Worm (Caenorhabditis elegans) whole organism, mixed stage, embryonic: ENCODE data around the gene sqst-1.

ENCODE experiments used
- elt-3 ChIP-seq: fragments of 150-350 bp; optimal IDR thresholded peaks from 2 replicates; lab custom pipeline; 2014; ENCODE audit warnings: missing biosample characterization, missing genetic modification characterization
- ham-2 ChIP-seq: fragments of 200-800 bp; sonication (Bioruptor generic); optimal IDR thresholded peaks from 2 replicates; lab custom pipeline; 2018; ENCODE audit warnings: mild to moderate bottlenecking, missing genetic modification characterization, missing compliant biosample characterization
- nhr-12 ChIP-seq: fragments of 150-350 bp; optimal IDR thresholded peaks from 2 replicates; lab custom pipeline; 2014; ENCODE audit warnings: missing biosample characterization, missing genetic modification characterization
- nhr-28 ChIP-seq: fragments of 150-350 bp; optimal IDR thresholded peaks from 2 replicates; lab custom pipeline; 2014; ENCODE audit warnings: missing biosample characterization, missing genetic modification characterization
- nhr-76 ChIP-seq: sonication (generic microtip); optimal IDR thresholded peaks from 2 replicates; lab custom pipeline; 2017; ENCODE audit warnings: missing biosample characterization, missing genetic modification characterization
- snpc-4 ChIP-seq: fragments of 150-350 bp; optimal IDR thresholded peaks from 2 replicates; lab custom pipeline; 2014; ENCODE audit warnings: missing biosample characterization, missing genetic modification characterization
- sptf-1 ChIP-seq: sonication (generic microtip); optimal IDR thresholded peaks from 2 replicates; lab custom pipeline; 2017; ENCODE audit warnings: mild to moderate bottlenecking, missing genetic modification characterization, moderate library complexity, missing compliant biosample characterization
- unc-62 ChIP-seq: fragments of 150-350 bp; optimal IDR thresholded peaks from 2 replicates; lab custom pipeline; 2014; ENCODE audit warnings: missing biosample characterization, missing genetic modification reagents, missing genetic modification characterization
- ztf-11 ChIP-seq: fragments of 150-350 bp; optimal IDR thresholded peaks from 2 replicates; lab custom pipeline; 2014; ENCODE audit warnings: missing biosample characterization, missing genetic modification characterization

ce11 chrIV:12075497-12075896, 41.4 kb downstream of the sqst-1 start, which contains the start of gene K08E4.7:
- TF ChIP-seq ztf-11 (tag; lab: Kevin White, UChicago) (no peak), unc-62 (GFP tag; lab: Kevin White, UChicago) (no peak), nhr-28 (tag; lab: Kevin White, UChicago) (no peak), elt-3 (tag; lab: Kevin White, UChicago) (no peak), nhr-76 (tag; lab: Kevin White, UChicago) (no peak), sptf-1 (tag; lab: Kevin White, UChicago) (no peak), snpc-4 (tag; lab: Kevin White, UChicago) (no peak), nhr-12 (tag; lab: Kevin White, UChicago) (no peak), ham-2 (GFP tag; lab: Kevin White, UChicago) (no peak)
